Fruit fly (Drosophila melanogaster): ENCODE data around the gene CG7567.

CG7567 gene

DNA sequence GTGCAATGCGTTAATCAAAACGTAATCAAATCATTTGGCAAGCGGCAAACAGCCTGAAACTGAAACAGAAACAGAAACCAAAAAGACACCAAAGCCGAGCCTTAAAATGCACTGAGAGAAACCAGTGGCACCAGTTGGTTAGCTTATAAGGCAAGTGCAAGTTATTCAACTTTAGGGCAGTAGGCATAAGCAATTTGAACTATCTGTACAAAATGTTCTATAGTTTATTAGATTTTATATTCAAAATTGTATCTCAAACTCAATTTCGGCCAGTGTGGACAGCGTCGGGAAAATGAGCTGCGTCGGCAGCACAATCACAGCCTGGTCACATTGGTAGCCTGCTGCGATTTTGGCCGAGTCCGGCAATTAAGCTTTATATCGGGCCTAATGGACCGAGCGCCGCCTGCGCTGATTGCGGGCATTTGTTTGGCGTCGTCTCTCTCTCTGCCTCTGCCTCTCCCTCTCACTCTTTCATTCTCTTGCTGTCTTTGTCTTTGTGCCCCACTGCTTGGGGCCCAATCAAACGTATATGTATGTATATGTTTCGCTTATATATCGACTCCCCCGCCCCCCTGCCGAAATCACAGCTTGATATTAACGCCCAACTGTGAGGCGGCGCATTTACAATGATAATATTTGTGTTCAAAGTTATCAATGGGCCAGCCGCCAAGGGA is 20.8 kb downstream of the CG7567 start (continued):
- TF ChIP-seq danr (GFP tag; IDR thresholded peaks at IDR 0.05) (0 out of 2 replicates have a peak, but pooled peaks have one; percentile 29), gsb-n (tag; optimal IDR thresholded peaks at IDR 0.05) (peak; percentile 14), CG3163 (GFP tag; optimal IDR thresholded peaks at IDR 0.05) (no peak), btn (GFP tag; optimal IDR thresholded peaks at IDR 0.05) (peak; percentile 45), Tbp (GFP tag; optimal IDR thresholded peaks at IDR 0.05) (no peak), CG17328 (GFP tag; IDR thresholded peaks at IDR 0.05) (peak; percentile 85), CG17612 (GFP tag; IDR thresholded peaks at IDR 0.05) (no peak), esg (GFP tag; conservative IDR thresholded peaks at IDR 0.05) (peak; percentile 73), CG4424 (GFP tag; optimal IDR thresholded peaks at IDR 0.05) (peak; percentile 69), Optix (GFP tag; IDR thresholded peaks at IDR 0.05) (peak; percentile 88), CG13624 (GFP tag; optimal IDR thresholded peaks at IDR 0.05) (no peak), yki (optimal IDR thresholded peaks at IDR 0.05) (no peak), CG16779 (GFP tag; IDR thresholded peaks at IDR 0.05) (no peak), CG15073 (GFP tag; optimal IDR thresholded peaks at IDR 0.05) (peak; percentile 10), exex (tag; optimal IDR thresholded peaks at IDR 0.05) (no peak), Oli (tag; optimal IDR thresholded peaks at IDR 0.05) (peak; percentile 74), phol (tag; optimal IDR thresholded peaks at IDR 0.05) (peak; percentile 77), Ada2b (GFP tag; IDR thresholded peaks at IDR 0.05) (peak; percentile 34; the same call in 1 of the 2 replicates), CG7786 (GFP tag; optimal IDR thresholded peaks at IDR 0.05) (peak; percentile 1), D19B (GFP tag; optimal IDR thresholded peaks at IDR 0.05) (no peak), Doc3 (GFP tag; IDR thresholded peaks at IDR 0.05; ENCODE audit: partially characterized antibody) (no peak), CG18764 (GFP tag; optimal IDR thresholded peaks at IDR 0.05) (peak; percentile 45), CG6254 (GFP tag; optimal IDR thresholded peaks at IDR 0.05) (peak; percentile 49), CG10431 (GFP tag; optimal IDR thresholded peaks at IDR 0.05) (no peak), disco-r (GFP tag; optimal IDR thresholded peaks at IDR 0.05) (no peak), ken (GFP tag; IDR thresholded peaks at IDR 0.05) (peak; percentile 71; the same call in 2 of the 3 replicates), Neu2 (GFP tag; optimal IDR thresholded peaks at IDR 0.05; ENCODE audit: borderline replicate concordance) (no peak), tup (GFP tag; optimal IDR thresholded peaks at IDR 0.05) (no peak), CG4707 (GFP tag; optimal IDR thresholded peaks at IDR 0.05) (no peak), CG11093 (GFP tag; IDR thresholded peaks at IDR 0.05) (peak; percentile 60; the same call in 1 of the 3 replicates), inv (GFP tag; IDR thresholded peaks at IDR 0.05; ENCODE audit: partially characterized antibody) (no peak), Poxn (GFP tag; IDR thresholded peaks at IDR 0.05) (no peak), cato (GFP tag; optimal IDR thresholded peaks at IDR 0.05; ENCODE audit: borderline replicate concordance) (no peak), CG11560 (tag; IDR thresholded peaks at IDR 0.05) (no peak), sisA (GFP tag; IDR thresholded peaks at IDR 0.05) (peak; percentile 76), prd (optimal IDR thresholded peaks at IDR 0.05) (no peak), prd (GFP tag; IDR thresholded peaks at IDR 0.05) (peak; percentile 92), Abd-B (GFP tag; optimal IDR thresholded peaks at IDR 0.05) (peak; percentile 52), zf30C (GFP tag; optimal IDR thresholded peaks at IDR 0.05) (peak; percentile 27), pita (GFP tag; optimal IDR thresholded peaks at IDR 0.05) (no peak), stc (GFP tag; IDR thresholded peaks at IDR 0.05) (peak; percentile 19; the same call in 1 of the 2 replicates), C15 (GFP tag; IDR thresholded peaks at IDR 0.05) (no peak), lmd (GFP tag; IDR thresholded peaks at IDR 0.05) (peak; percentile 64), CG4328 (GFP tag; optimal IDR thresholded peaks at IDR 0.05) (no peak), CG6813 (GFP tag; optimal IDR thresholded peaks at IDR 0.05) (peak; percentile 29), YL-1 (GFP tag; optimal IDR thresholded peaks at IDR 0.05) (no peak), Dp (GFP tag; optimal IDR thresholded peaks at IDR 0.05) (no peak), MTF-1 (GFP tag; optimal IDR thresholded peaks at IDR 0.05; ENCODE audit: borderline replicate concordance) (peak; percentile 38), CG4360 (GFP tag; IDR thresholded peaks at IDR 0.05) (no peak), CG17359 (tag; optimal IDR thresholded peaks at IDR 0.05) (peak; percentile 74)
